Worm (Caenorhabditis elegans) whole organism, L4/young adult: ENCODE data around the gene F54D5.4.

Source experiments
- W03F9.2 ChIP-seq: fragments of 150-350 bp; optimal IDR thresholded peaks from 2 replicates; lab custom pipeline; 2014; ENCODE audit warnings: missing biosample characterization, missing genetic modification characterization
- him-1 ChIP-seq: sonication (generic microtip); optimal IDR thresholded peaks from 2 replicates; lab custom pipeline; 2016; ENCODE audit warnings: missing genotype, missing genetic modification reagents, missing genetic modification characterization, missing compliant biosample characterization

ce11 chrII:11545299-11545951 lies 24.2 kb upstream of the F54D5.4 start, which contains the start of gene dnj-13:
- TF ChIP-seq him-1 (tag; lab: Kevin White, UChicago) (peak; percentile 73), W03F9.2 (tag; lab: Kevin White, UChicago) (peak; percentile 83)
